Fruit fly (Drosophila melanogaster) whole organism, embryonic: Measurements from ENCODE around the gene Ist1.

ENCODE experiments used
- CG10543 ChIP-seq: fragments of 200-800 bp; sonication (Bioruptor generic); optimal IDR thresholded peaks from 3 replicates; lab custom pipeline; 2017; ENCODE audit warnings: missing biosample characterization, mild to moderate bottlenecking, missing genetic modification characterization, moderate library complexity
- CG11696 ChIP-seq: fragments of 200-800 bp; sonication (Bioruptor generic); IDR thresholded peaks from 2 replicates; pipeline ENCODE4 v1.3.6; 2022; ENCODE audit warnings: missing biosample characterization, missing genetic modification characterization
- CG12744 ChIP-seq: fragments of 200-800 bp; sonication (Bioruptor generic); optimal IDR thresholded peaks from 2 replicates; lab custom pipeline; 2016; ENCODE audit warnings: missing biosample characterization, missing genetic modification characterization
- CG12769 ChIP-seq: fragments of 200-800 bp; sonication (Bioruptor generic); optimal IDR thresholded peaks from 2 replicates; lab custom pipeline; 2019; ENCODE audit warnings: missing biosample characterization, mild to moderate bottlenecking, missing genetic modification characterization, moderate library complexity
- CG13296 ChIP-seq: fragments of 200-800 bp; sonication (Bioruptor generic); optimal IDR thresholded peaks from 3 replicates; lab custom pipeline; 2018; ENCODE audit warnings: missing biosample characterization, mild to moderate bottlenecking, missing genetic modification characterization
- CG13424 ChIP-seq: fragments of 200-800 bp; sonication (Bioruptor generic); optimal IDR thresholded peaks from 2 replicates; lab custom pipeline; 2019; ENCODE audit warnings: missing biosample characterization, mild to moderate bottlenecking, missing genetic modification characterization, moderate library complexity
- CG14860 ChIP-seq: fragments of 200-800 bp; sonication (Bioruptor generic); IDR thresholded peaks from 3 replicates; pipeline ENCODE4 v1.3.6; 2022; ENCODE audit warnings: missing biosample characterization, missing genetic modification characterization; ENCODE audit not compliant: partially characterized antibody
- CG15269 ChIP-seq: fragments of 200-800 bp; sonication (Bioruptor generic); optimal IDR thresholded peaks from 2 replicates; lab custom pipeline; 2018; ENCODE audit warnings: missing biosample characterization, mild to moderate bottlenecking, missing genetic modification characterization, moderate library complexity
- CG16863 ChIP-seq: fragments of 200-800 bp; sonication (Bioruptor generic); optimal IDR thresholded peaks from 3 replicates; lab custom pipeline; 2016; ENCODE audit warnings: missing biosample characterization, missing genetic modification characterization
- CG31224 ChIP-seq: fragments of 200-800 bp; sonication (Bioruptor generic); IDR thresholded peaks from 2 replicates; pipeline ENCODE4 v1.3.6; 2022; ENCODE audit warnings: missing biosample characterization, missing genetic modification characterization
- CG32772 ChIP-seq: fragments of 200-800 bp; sonication (Bioruptor generic); IDR thresholded peaks from 2 replicates; pipeline ENCODE4 v1.3.6; 2022; ENCODE audit warnings: missing biosample characterization, missing genetic modification characterization
- CG6175 ChIP-seq: fragments of 200-800 bp; sonication (Bioruptor generic); IDR thresholded peaks from 3 replicates; pipeline ENCODE4 v1.3.6; 2022; ENCODE audit warnings: missing biosample characterization, missing genetic modification characterization
- CG6813 ChIP-seq: fragments of 200-800 bp; sonication (Bioruptor generic); optimal IDR thresholded peaks from 2 replicates; lab custom pipeline; 2017; ENCODE audit warnings: missing biosample characterization, missing genetic modification characterization, mild to moderate bottlenecking, moderate library complexity, missing genetic modification reagents
- CG7745 ChIP-seq: fragments of 200-800 bp; sonication (Bioruptor generic); optimal IDR thresholded peaks from 2 replicates; lab custom pipeline; 2018; ENCODE audit warnings: missing biosample characterization, mild to moderate bottlenecking, missing genetic modification characterization, moderate library complexity
- Deaf1 ChIP-seq: fragments of 200-800 bp; optimal IDR thresholded peaks from 3 replicates; lab custom pipeline; 2019; ENCODE audit warnings: missing biosample characterization, mild to moderate bottlenecking, missing genetic modification characterization, moderate library complexity
- Drgx ChIP-seq: fragments of 200-800 bp; sonication (Bioruptor generic); IDR thresholded peaks from 2 replicates; pipeline ENCODE4 v1.3.6; 2022; ENCODE audit warnings: missing biosample characterization, missing genetic modification characterization
- E2f1 ChIP-seq: fragments of 200-800 bp; sonication (Bioruptor generic); IDR thresholded peaks from 2 replicates; pipeline ENCODE4 v1.3.6; 2022; ENCODE audit warnings: missing biosample characterization, missing genetic modification characterization
- ERR ChIP-seq: fragments of 200-800 bp; sonication (Bioruptor generic); optimal IDR thresholded peaks from 2 replicates; lab custom pipeline; 2016; ENCODE audit warnings: missing biosample characterization, missing genetic modification characterization
- Ets97D ChIP-seq: fragments of 200-800 bp; sonication (Bioruptor generic); optimal IDR thresholded peaks from 3 replicates; lab custom pipeline; 2016; ENCODE audit warnings: missing biosample characterization, missing genetic modification characterization
- HLH3B ChIP-seq: fragments of 200-800 bp; sonication (Bioruptor generic); IDR thresholded peaks from 2 replicates; pipeline ENCODE4 v1.3.6; 2022; ENCODE audit warnings: missing biosample characterization, missing genetic modification characterization
- Hr78 ChIP-seq, 2 experiments: fragments of 200-800 bp in 1 of 2; fragments of >200 bp in 1 of 2; sonication (Bioruptor generic) in 1 of 2; optimal IDR thresholded peaks; 2 replicates each; lab custom pipeline; 2017 to 2019; ENCODE audit warnings: missing biosample characterization in 2 of 2, missing genetic modification characterization in 2 of 2, mild to moderate bottlenecking in 1 of 2, moderate library complexity in 1 of 2
- Meics ChIP-seq: fragments of 200-800 bp; sonication (Bioruptor generic); optimal IDR thresholded peaks from 2 replicates; lab custom pipeline; 2017; ENCODE audit warnings: missing biosample characterization, mild to moderate bottlenecking, missing genetic modification characterization
- Opbp ChIP-seq: fragments of 200-800 bp; sonication (Bioruptor generic); IDR thresholded peaks from 3 replicates; pipeline ENCODE4 v1.3.6; 2022; ENCODE audit warnings: missing biosample characterization, missing genetic modification characterization; ENCODE audit not compliant: partially characterized antibody
- Trl ChIP-seq, 3 experiments: fragments of >200 bp in 2 of 3; fragments of 200-800 bp in 1 of 3; sonication (Bioruptor generic) in 1 of 3; optimal IDR thresholded peaks; 2 replicates in 1 of 3; 3 replicates in 2 of 3; lab custom pipeline; 2016 to 2017; ENCODE audit warnings: missing biosample characterization in 1 of 3, missing genetic modification characterization in 1 of 3
- Xbp1 ChIP-seq: fragments of 200-800 bp; sonication (Bioruptor generic); optimal IDR thresholded peaks from 3 replicates; lab custom pipeline; 2016; ENCODE audit warnings: missing biosample characterization, mild to moderate bottlenecking, missing genetic modification characterization
- ci ChIP-seq: fragments of 200-800 bp; sonication (Bioruptor generic); IDR thresholded peaks from 3 replicates; pipeline ENCODE4 v1.3.6; 2022; ENCODE audit warnings: missing biosample characterization, missing genetic modification characterization
- fd96Cb ChIP-seq: fragments of 200-800 bp; sonication (Bioruptor generic); optimal IDR thresholded peaks from 2 replicates; lab custom pipeline; 2018; ENCODE audit warnings: missing biosample characterization, mild to moderate bottlenecking, missing genetic modification characterization, moderate library complexity
- nau ChIP-seq: fragments of 200-800 bp; sonication (Bioruptor generic); optimal IDR thresholded peaks from 3 replicates; lab custom pipeline; 2017; ENCODE audit warnings: missing biosample characterization, mild to moderate bottlenecking, missing genetic modification characterization, missing genetic modification reagents
- pan ChIP-seq, 4 experiments: fragments of >200 bp in 3 of 4; fragments of 200-800 bp in 1 of 4; sonication (Bioruptor generic) in 1 of 4; optimal IDR thresholded peaks in 3 of 4; IDR thresholded peaks in 1 of 4; 2 replicates each; pipeline versions ENCODE4 v1.3.6 to Lab custom; 2017 to 2022; ENCODE audit warnings: missing biosample characterization in 2 of 4, missing genetic modification characterization in 2 of 4, mixed read lengths in 1 of 4
- ranshi ChIP-seq: fragments of 200-800 bp; sonication (Bioruptor generic); IDR thresholded peaks from 2 replicates; pipeline ENCODE4 v1.3.6; 2022; ENCODE audit warnings: missing biosample characterization, missing genetic modification characterization
- rib ChIP-seq: fragments of 200-800 bp; sonication (Bioruptor generic); IDR thresholded peaks from 2 replicates; pipeline ENCODE4 v1.3.6; 2022; ENCODE audit warnings: missing biosample characterization, missing genetic modification characterization
- salm ChIP-seq: fragments of 200-800 bp; sonication (Bioruptor generic); optimal IDR thresholded peaks from 2 replicates; lab custom pipeline; 2018; ENCODE audit warnings: missing biosample characterization, mild to moderate bottlenecking, missing genetic modification characterization
- so ChIP-seq: fragments of 200-800 bp; sonication (Bioruptor generic); IDR thresholded peaks from 3 replicates; pipeline ENCODE4 v1.3.6; 2022; ENCODE audit warnings: missing biosample characterization, missing genetic modification characterization
- tio ChIP-seq: fragments of 200-800 bp; sonication (Bioruptor generic); optimal IDR thresholded peaks from 2 replicates; lab custom pipeline; 2017; ENCODE audit warnings: missing biosample characterization, missing genetic modification characterization, inconsistent platforms
- tx ChIP-seq: fragments of 200-800 bp; sonication (Bioruptor generic); optimal IDR thresholded peaks from 2 replicates; lab custom pipeline; 2016; ENCODE audit warnings: missing biosample characterization, missing genetic modification characterization
- zen2 ChIP-seq: fragments of 200-800 bp; sonication (Bioruptor generic); IDR thresholded peaks from 3 replicates; pipeline ENCODE4 v1.3.6; 2022; ENCODE audit warnings: missing biosample characterization, missing genetic modification characterization; ENCODE audit not compliant: partially characterized antibody

Gene Ist1

dm6 chr3L:6705865-6706264, 50.4 kb downstream of the Ist1 start (continued):
- TF ChIP-seq CG7745 (tag; lab: Kevin White, UChicago) (no peak), CG6813 (GFP tag; lab: Kevin White, UChicago) (peak; percentile 24), tx (no peak), pan (optimal IDR thresholded peaks at IDR 0.05; lab: Kevin White, UChicago) (no peak), pan (GFP tag; optimal IDR thresholded peaks at IDR 0.05 in 1 of 2, IDR thresholded peaks at IDR 0.05 in 1 of 2) (peak in 1 of 2 experiments; percentile 71), HLH3B (peak; percentile 61), ranshi (GFP tag; lab: Robert Waterston, UW) (peak; percentile 44; the same call in 1 of the 2 replicates), Xbp1 (GFP tag; lab: Kevin White, UChicago) (peak; percentile 65), fd96Cb (tag; lab: Kevin White, UChicago) (peak; percentile 70), CG16863 (peak; percentile 29), CG31224 (peak; percentile 17; the same call in 1 of the 2 replicates), CG13424 (tag; lab: Kevin White, UChicago) (peak; percentile 85), CG15269 (tag; lab: Kevin White, UChicago) (peak; percentile 81), salm (tag; lab: Kevin White, UChicago) (peak; percentile 45), CG13296 (GFP tag; lab: Kevin White, UChicago) (peak; percentile 77), Meics (peak; percentile 52)

dm6 chr3L:6704468-6705056, 51.7 kb downstream of the Ist1 start, which contains the start of gene CG8519:
Gene CG8519, plus strand, starts transcription at chr3L:6704860.
- TF ChIP-seq so (GFP tag; lab: Robert Waterston, UW) (0 out of 3 replicates have a peak, but pooled peaks have one; percentile 19), tio (GFP tag; lab: Kevin White, UChicago) (no peak), CG10543 (GFP tag; lab: Kevin White, UChicago) (peak; percentile 27), ERR (GFP tag; lab: Kevin White, UChicago) (no peak), Opbp (GFP tag; lab: Robert Waterston, UW) (0 out of 3 replicates have a peak, but pooled peaks have one; percentile 6), CG12744 (GFP tag; lab: Kevin White, UChicago) (no peak), Drgx (GFP tag; lab: Robert Waterston, UW) (peak; percentile 35; the same call in 1 of the 2 replicates), nau (GFP tag; lab: Kevin White, UChicago) (peak; percentile 52), CG11696 (GFP tag; lab: Robert Waterston, UW) (no peak), CG14860 (GFP tag; lab: Robert Waterston, UW) (no peak), zen2 (GFP tag; lab: Robert Waterston, UW) (0 out of 3 replicates have a peak, but pooled peaks have one; percentile 6), CG32772 (GFP tag; lab: Robert Waterston, UW) (peak; percentile 36; the same call in 1 of the 2 replicates), CG12769 (tag; lab: Kevin White, UChicago) (peak; percentile 98), Trl (optimal IDR thresholded peaks at IDR 0.05; lab: Kevin White, UChicago) (peak in 1 of 2 experiments; percentile 14), Trl (GFP tag; optimal IDR thresholded peaks at IDR 0.05; lab: Kevin White, UChicago) (no peak), Hr78 (GFP tag; optimal IDR thresholded peaks at IDR 0.05; lab: Kevin White, UChicago) (peak in 1 of 2 experiments; percentile 85), Deaf1 (peak; percentile 82), CG6175 (GFP tag; lab: Robert Waterston, UW) (0 out of 3 replicates have a peak, but pooled peaks have one; percentile 29), Ets97D (no peak), E2f1 (GFP tag; lab: Robert Waterston, UW) (no peak), rib (0 out of 2 replicates have a peak, but pooled peaks have one; percentile 46), ci (GFP tag; lab: Robert Waterston, UW) (0 out of 3 replicates have a peak, but pooled peaks have one; percentile 14)
